Worm (Caenorhabditis elegans) whole organism, early embryonic: Measurements from ENCODE around the gene gpd-4.

ENCODE experiments used
- B0310.2 ChIP-seq: sonication (generic microtip); optimal IDR thresholded peaks from 2 replicates; lab custom pipeline; 2016; ENCODE audit warnings: mild to moderate bottlenecking, missing genetic modification characterization, missing compliant biosample characterization
- F13C5.2 ChIP-seq: sonication (generic microtip); optimal IDR thresholded peaks from 2 replicates; lab custom pipeline; 2017; ENCODE audit warnings: mild to moderate bottlenecking, missing genetic modification characterization, inconsistent platforms, missing compliant biosample characterization
- aly-1 ChIP-seq: sonication (generic microtip); optimal IDR thresholded peaks from 2 replicates; lab custom pipeline; 2016; ENCODE audit warnings: missing genetic modification characterization, missing compliant biosample characterization
- ama-1 ChIP-seq: fragments of 150-350 bp; optimal IDR thresholded peaks from 2 replicates; lab custom pipeline; 2014
- ceh-13 ChIP-seq: fragments of 200-800 bp; sonication (Bioruptor generic); optimal IDR thresholded peaks from 2 replicates; lab custom pipeline; 2018; ENCODE audit warnings: mild to moderate bottlenecking, missing genetic modification characterization, missing compliant biosample characterization
- ceh-36 ChIP-seq: sonication (generic microtip); optimal IDR thresholded peaks from 2 replicates; lab custom pipeline; 2016; ENCODE audit warnings: missing genetic modification characterization, inconsistent platforms, missing compliant biosample characterization
- ets-7 ChIP-seq: sonication (generic microtip); optimal IDR thresholded peaks from 2 replicates; lab custom pipeline; 2016; ENCODE audit warnings: missing genotype, missing genetic modification characterization, missing compliant biosample characterization
- flt-1 ChIP-seq: fragments of 200-800 bp; sonication (Bioruptor generic); IDR thresholded peaks from 2 replicates; pipeline ENCODE4 v1.3.6; 2022; ENCODE audit warnings: missing genetic modification characterization, missing compliant biosample characterization
- hmbx-1 ChIP-seq: sonication (generic microtip); optimal IDR thresholded peaks from 2 replicates; lab custom pipeline; 2016; ENCODE audit warnings: mild to moderate bottlenecking, missing genetic modification characterization, missing compliant biosample characterization
- hmg-4 ChIP-seq: fragments of 200-800 bp; sonication (Bioruptor generic); optimal IDR thresholded peaks from 2 replicates; lab custom pipeline; 2018; ENCODE audit warnings: mild to moderate bottlenecking, missing genetic modification characterization, missing compliant biosample characterization
- hnd-1 ChIP-seq: sonication (generic microtip); optimal IDR thresholded peaks from 2 replicates; lab custom pipeline; 2016; ENCODE audit warnings: missing genetic modification characterization, missing compliant biosample characterization
- pes-1 ChIP-seq: fragments of 200-800 bp; sonication (Bioruptor generic); IDR thresholded peaks from 2 replicates; pipeline ENCODE4 v1.3.6; 2022; ENCODE audit warnings: missing genetic modification reagents, missing genetic modification characterization, missing compliant biosample characterization
- scrt-1 ChIP-seq: fragments of 200-800 bp; sonication (Bioruptor generic); IDR thresholded peaks from 2 replicates; pipeline ENCODE4 v1.3.6; 2022; ENCODE audit warnings: missing genetic modification characterization, missing compliant biosample characterization
- sea-1 ChIP-seq: fragments of 200-800 bp; sonication (Bioruptor generic); conservative IDR thresholded peaks from 2 replicates; pipeline ENCODE4 v1.3.6; 2022; ENCODE audit warnings: missing genetic modification characterization, missing compliant biosample characterization
- tbx-11 ChIP-seq: fragments of 200-800 bp; sonication (Bioruptor generic); IDR thresholded peaks from 2 replicates; pipeline ENCODE4 v1.3.6; 2022; ENCODE audit warnings: missing genetic modification characterization, missing compliant biosample characterization
- tbx-37 ChIP-seq: fragments of 200-800 bp; sonication (Bioruptor generic); conservative IDR thresholded peaks from 2 replicates; pipeline ENCODE4 v1.3.6; 2022; ENCODE audit warnings: missing genetic modification reagents, missing genetic modification characterization, missing compliant biosample characterization
- tra-4 ChIP-seq: sonication (generic microtip); optimal IDR thresholded peaks from 2 replicates; lab custom pipeline; 2017; ENCODE audit warnings: missing genetic modification characterization, missing compliant biosample characterization

gpd-4 gene

DNA sequence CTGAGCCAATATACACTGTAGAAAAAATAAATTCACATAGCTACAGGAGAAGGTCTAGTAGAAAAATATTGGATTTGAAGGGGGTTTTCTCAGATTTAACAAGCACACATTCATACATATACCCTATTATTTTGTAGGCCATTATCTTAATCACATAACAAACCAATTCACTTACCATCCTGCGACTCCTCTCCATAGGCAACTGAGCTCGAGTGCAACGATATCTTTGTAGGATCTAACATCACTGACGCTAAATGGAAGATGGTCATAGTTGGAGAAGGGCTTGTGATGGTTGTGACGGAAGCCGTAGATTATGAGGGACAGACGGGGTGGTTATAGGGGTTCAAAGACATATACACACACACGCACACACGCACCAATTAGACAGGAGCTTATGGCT, 6.9 kb upstream of the gpd-4 start:
- no peak for TF ChIP-seq aly-1
- no peak for TF ChIP-seq flt-1 (GFP tag; lab: Robert Waterston, UW)
- TF ChIP-seq hnd-1, result no peak
- TF ChIP-seq B0310.2 (tag; lab: Kevin White, UChicago), result no peak
- no peak for TF ChIP-seq pes-1 (GFP tag; lab: Robert Waterston, UW)
- TF ChIP-seq ama-1, result no peak
- TF ChIP-seq tbx-11 (GFP tag; lab: Robert Waterston, UW), result no peak
- no peak for TF ChIP-seq scrt-1
- no peak for TF ChIP-seq hmg-4 (GFP tag; lab: Kevin White, UChicago)
- TF ChIP-seq tra-4, result no peak
- no peak for TF ChIP-seq tbx-37 (GFP tag; lab: Robert Waterston, UW)
- TF ChIP-seq sea-1 (GFP tag; lab: Robert Waterston, UW), result no peak
- no peak for TF ChIP-seq ceh-13 (GFP tag; lab: Kevin White, UChicago)
- TF ChIP-seq hmbx-1 (tag; lab: Kevin White, UChicago), result no peak
- no peak for TF ChIP-seq ets-7
- TF ChIP-seq F13C5.2, result no peak
- no peak for TF ChIP-seq ceh-36 (tag; lab: Kevin White, UChicago)

DNA sequence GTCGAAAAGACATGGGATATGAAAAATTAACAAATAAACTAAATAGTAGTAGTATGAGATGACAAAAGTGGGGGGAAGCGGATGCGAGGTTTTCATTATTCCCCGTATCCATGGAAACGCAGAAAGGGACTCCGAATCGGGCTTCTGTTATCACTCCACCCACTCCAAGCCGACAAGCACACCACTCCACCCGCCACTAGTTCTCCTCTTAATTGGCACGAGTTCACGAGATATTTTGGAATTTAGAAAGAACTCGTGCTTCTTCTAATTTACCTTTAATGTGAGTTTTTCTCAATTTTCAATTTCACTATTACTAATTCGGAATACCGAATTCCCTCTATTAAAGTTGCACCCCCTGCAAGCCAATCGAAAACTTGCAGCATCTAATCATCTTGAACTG, 4.7 kb upstream of the gpd-4 start:
- TF ChIP-seq ets-7 (no peak), ama-1 (no peak), F13C5.2 (no peak)

DNA sequence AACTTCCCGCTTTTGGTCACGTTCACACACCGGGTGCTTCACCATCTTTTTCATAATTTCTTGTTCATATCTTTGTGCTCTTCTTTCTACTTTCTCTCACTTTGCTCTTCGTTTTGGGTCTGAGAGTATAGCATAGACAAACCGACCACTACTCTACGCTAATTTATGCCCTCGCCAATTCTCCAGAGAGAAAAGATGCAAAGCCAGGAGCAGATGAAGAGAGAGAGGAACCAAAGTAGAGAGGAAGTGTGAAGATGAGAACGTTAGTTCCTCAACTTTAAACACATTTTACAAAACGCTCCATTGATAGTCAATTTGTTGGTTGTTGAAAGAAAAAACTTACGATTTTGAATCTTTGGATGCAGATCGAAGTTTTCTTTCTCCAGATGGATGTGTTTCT, 3.3 kb upstream of the gpd-4 start:
- TF ChIP-seq B0310.2 (tag; lab: Kevin White, UChicago) (no peak), hnd-1 (no peak), ceh-36 (tag; lab: Kevin White, UChicago) (no peak), hmg-4 (GFP tag; lab: Kevin White, UChicago) (no peak), tbx-11 (GFP tag; lab: Robert Waterston, UW) (no peak), flt-1 (GFP tag; lab: Robert Waterston, UW) (no peak), pes-1 (GFP tag; lab: Robert Waterston, UW) (no peak), ets-7 (no peak), tra-4 (no peak), ama-1 (no peak), scrt-1 (no peak), hmbx-1 (tag; lab: Kevin White, UChicago) (no peak), sea-1 (GFP tag; lab: Robert Waterston, UW) (no peak), tbx-37 (GFP tag; lab: Robert Waterston, UW) (no peak), ceh-13 (GFP tag; lab: Kevin White, UChicago) (no peak)

DNA sequence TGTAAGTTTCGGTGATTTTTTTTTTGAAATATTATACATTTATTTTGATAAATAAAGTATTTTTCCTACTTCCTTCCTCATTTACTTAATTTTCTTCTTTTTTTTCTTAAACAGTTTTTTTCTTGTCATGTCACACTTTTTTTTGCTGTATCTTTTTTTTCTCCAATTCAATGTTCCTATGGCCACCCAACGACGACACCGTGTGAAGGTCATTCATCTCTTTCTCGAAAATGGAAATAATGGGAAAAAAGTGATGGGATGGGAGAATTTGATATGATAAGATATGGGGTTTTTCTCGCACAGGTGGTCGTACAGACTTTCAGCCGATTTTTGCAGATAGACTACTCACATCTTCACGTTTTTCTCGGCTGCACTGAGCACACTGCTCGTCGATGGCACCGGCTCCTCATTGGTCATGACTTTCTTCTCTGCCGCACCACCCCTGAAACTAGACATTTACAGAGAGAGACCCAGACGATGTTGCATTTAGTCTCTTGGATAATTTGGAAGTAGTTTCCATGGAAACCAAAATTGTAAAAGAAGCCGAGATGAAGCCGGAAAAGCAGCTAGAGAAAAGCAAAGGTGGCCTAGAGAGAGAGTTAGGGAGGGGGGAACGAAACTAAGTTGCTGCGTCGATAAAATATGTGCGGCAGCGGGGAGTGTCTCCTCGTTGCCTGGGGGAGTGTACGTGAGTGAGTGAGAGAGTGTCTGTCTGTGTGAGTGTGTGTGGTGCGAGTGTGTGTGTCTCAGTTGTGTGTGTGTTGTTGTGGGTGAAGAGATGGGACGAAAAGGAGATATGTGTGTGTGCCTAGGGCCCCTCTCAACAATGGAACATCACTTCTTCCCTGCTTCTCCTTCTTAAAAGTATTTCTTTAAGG, 1.9 kb upstream of the gpd-4 start, which contains the start of gene daf-19:
Gene daf-19, minus strand, starts transcription at position 442 of the 878 bp plus-strand sequence.
- peak; percentile 24 for TF ChIP-seq hnd-1
- TF ChIP-seq hmbx-1 (tag; lab: Kevin White, UChicago), result peak; percentile 26
- no peak for TF ChIP-seq ets-7
- TF ChIP-seq tbx-11 (GFP tag; lab: Robert Waterston, UW), result no peak
- TF ChIP-seq pes-1 (GFP tag; lab: Robert Waterston, UW), result no peak
- peak; percentile 52 for TF ChIP-seq B0310.2 (tag; lab: Kevin White, UChicago)
- 0 out of 2 replicates have a peak, but pooled peaks have one; percentile 39 for TF ChIP-seq sea-1 (GFP tag; lab: Robert Waterston, UW)
- peak; percentile 87 for TF ChIP-seq aly-1
- peak; percentile 93 for TF ChIP-seq hmg-4 (GFP tag; lab: Kevin White, UChicago)
- TF ChIP-seq flt-1 (GFP tag; lab: Robert Waterston, UW), result peak; percentile 17; the same call in 1 of the 2 replicates
- TF ChIP-seq ceh-36 (tag; lab: Kevin White, UChicago), result peak; percentile 47
- TF ChIP-seq scrt-1, result peak; percentile 73; the same call in 1 of the 2 replicates
- TF ChIP-seq ama-1, result no peak
- no peak for TF ChIP-seq ceh-13 (GFP tag; lab: Kevin White, UChicago)
- TF ChIP-seq F13C5.2, result peak; percentile 77
- TF ChIP-seq tra-4, result peak; percentile 62
- no peak for TF ChIP-seq tbx-37 (GFP tag; lab: Robert Waterston, UW)

DNA sequence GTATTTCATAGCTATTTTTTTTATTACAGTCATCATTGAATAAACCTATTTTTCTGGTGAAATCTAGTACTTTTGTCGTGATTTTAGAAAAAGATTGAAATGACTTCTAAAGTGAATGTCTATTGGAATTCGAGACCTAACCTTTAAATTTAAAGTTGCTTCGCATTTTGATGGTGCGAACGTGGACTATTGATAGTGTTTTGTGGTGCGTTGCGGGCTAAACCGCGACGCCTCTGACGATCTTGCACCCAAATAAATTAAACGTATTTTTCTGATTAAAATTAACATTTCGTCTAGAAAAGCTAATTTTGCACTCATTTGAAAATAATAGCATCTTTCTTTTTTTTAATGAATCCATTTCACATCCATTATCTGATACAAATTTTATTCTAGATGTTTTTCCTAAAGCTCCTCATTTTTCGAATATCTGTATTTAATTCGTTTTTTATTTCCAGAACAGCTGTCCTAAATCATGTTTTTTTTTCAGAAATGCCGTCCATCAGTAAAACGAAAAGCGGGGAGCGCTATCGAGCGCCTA, 1.4 kb downstream of the gpd-4 start, which contains the start of gene wbp-11:
Gene wbp-11, plus strand, starts transcription at position 488 of the 538 bp plus-strand sequence.
- TF ChIP-seq ceh-36 (tag; lab: Kevin White, UChicago) (no peak), pes-1 (GFP tag; lab: Robert Waterston, UW) (no peak), ceh-13 (GFP tag; lab: Kevin White, UChicago) (no peak), scrt-1 (no peak), flt-1 (GFP tag; lab: Robert Waterston, UW) (no peak), B0310.2 (tag; lab: Kevin White, UChicago) (no peak), tra-4 (no peak)

- no peak for TF ChIP-seq scrt-1
- no peak for TF ChIP-seq hmg-4 (GFP tag; lab: Kevin White, UChicago)
- TF ChIP-seq ama-1, result peak; percentile 3
- TF ChIP-seq F13C5.2, result peak; percentile 45
- no peak for TF ChIP-seq ceh-36 (tag; lab: Kevin White, UChicago)
- TF ChIP-seq ets-7, result no peak
- no peak for TF ChIP-seq sea-1 (GFP tag; lab: Robert Waterston, UW)
These were observed 3.3 kb downstream of the gpd-4 start, which contains the start of gene F33H1.4 for ce11 chrII:10174338-10174737. F33H1.4 (plus strand) TSS chrII:10174648.

- TF ChIP-seq ama-1, result no peak
- TF ChIP-seq flt-1 (GFP tag; lab: Robert Waterston, UW), result no peak
- TF ChIP-seq pes-1 (GFP tag; lab: Robert Waterston, UW), result no peak
- TF ChIP-seq ceh-36 (tag; lab: Kevin White, UChicago), result no peak
- TF ChIP-seq tbx-37 (GFP tag; lab: Robert Waterston, UW), result no peak
- no peak for TF ChIP-seq tra-4
- no peak for TF ChIP-seq hnd-1
- no peak for TF ChIP-seq hmbx-1 (tag; lab: Kevin White, UChicago)
- TF ChIP-seq F13C5.2, result no peak
- no peak for TF ChIP-seq B0310.2 (tag; lab: Kevin White, UChicago)
These were observed 11.6 kb downstream of the gpd-4 start, which contains the start of gene srd-1 for ce11 chrII:10182634-10183033. srd-1 (minus strand) TSS chrII:10182734.
